Fruit fly (Drosophila melanogaster) whole organism, embryonic: Measurements from ENCODE around the gene CG13108.
A peak's percentile ranks its signal among the peaks of the same experiment; 100 is the strongest.

Experiments used
- Ada2b ChIP-seq: fragments of 200-800 bp; sonication (Bioruptor generic); IDR thresholded peaks from 2 replicates; pipeline ENCODE4 v1.3.6; 2022; ENCODE audit warnings: missing biosample characterization, missing genetic modification characterization
- Adf1 ChIP-seq: fragments of 200-800 bp; sonication (Bioruptor generic); IDR thresholded peaks from 2 replicates; pipeline ENCODE4 v1.3.6; 2022; ENCODE audit warnings: missing biosample characterization, missing genetic modification characterization
- Aef1 ChIP-seq: fragments of 200-800 bp; sonication (Bioruptor generic); IDR thresholded peaks from 3 replicates; pipeline ENCODE4 v1.3.6; 2022; ENCODE audit warnings: missing biosample characterization, missing genetic modification characterization
- Atf3 ChIP-seq: fragments of 200-800 bp; sonication (Bioruptor generic); optimal IDR thresholded peaks from 3 replicates; lab custom pipeline; 2016; ENCODE audit warnings: missing biosample characterization, missing genetic modification characterization
- Awh ChIP-seq: fragments of 200-800 bp; sonication (Bioruptor generic); IDR thresholded peaks from 2 replicates; pipeline ENCODE4, ENCODE4 v1.3.6; 2022; ENCODE audit warnings: missing biosample characterization, missing genetic modification characterization
- BtbVII ChIP-seq: fragments of 200-800 bp; sonication (Bioruptor generic); optimal IDR thresholded peaks from 3 replicates; lab custom pipeline; 2017; ENCODE audit warnings: missing biosample characterization, mild to moderate bottlenecking, missing genetic modification characterization
- C15 ChIP-seq: fragments of 200-800 bp; sonication (Bioruptor generic); IDR thresholded peaks from 3 replicates; pipeline ENCODE4 v1.3.6; 2022; ENCODE audit warnings: missing biosample characterization, missing genetic modification characterization
- CG10147 ChIP-seq: fragments of 200-800 bp; sonication (Bioruptor generic); optimal IDR thresholded peaks from 2 replicates; lab custom pipeline; 2019; ENCODE audit warnings: missing biosample characterization, mild to moderate bottlenecking, missing genetic modification characterization, moderate library complexity
- CG10321 ChIP-seq: fragments of 200-800 bp; sonication (Bioruptor generic); IDR thresholded peaks from 2 replicates; pipeline ENCODE4 v1.3.6; 2022; ENCODE audit warnings: missing biosample characterization, missing genetic modification characterization
- CG12769 ChIP-seq: fragments of 200-800 bp; sonication (Bioruptor generic); optimal IDR thresholded peaks from 2 replicates; lab custom pipeline; 2019; ENCODE audit warnings: missing biosample characterization, mild to moderate bottlenecking, missing genetic modification characterization, moderate library complexity
- CG12942 ChIP-seq: fragments of 200-800 bp; sonication (Bioruptor generic); optimal IDR thresholded peaks from 3 replicates; lab custom pipeline; 2016; ENCODE audit warnings: missing biosample characterization, missing genetic modification characterization
- CG15479 ChIP-seq: fragments of 200-800 bp; sonication (Bioruptor generic); optimal IDR thresholded peaks from 3 replicates; lab custom pipeline; 2019; ENCODE audit warnings: missing biosample characterization, mild to moderate bottlenecking, missing genetic modification characterization, moderate library complexity
- CG1603 ChIP-seq: fragments of 200-800 bp; sonication (Bioruptor generic); optimal IDR thresholded peaks from 2 replicates; lab custom pipeline; 2019; ENCODE audit warnings: missing biosample characterization, mild to moderate bottlenecking, missing genetic modification characterization, moderate library complexity
- CG17802 ChIP-seq: fragments of 200-800 bp; sonication (Bioruptor generic); optimal IDR thresholded peaks from 2 replicates; lab custom pipeline; 2018; ENCODE audit warnings: missing biosample characterization, mild to moderate bottlenecking, missing genetic modification characterization, moderate library complexity
- CG18619 ChIP-seq: fragments of 200-800 bp; sonication (Bioruptor generic); optimal IDR thresholded peaks from 3 replicates; lab custom pipeline; 2017; ENCODE audit warnings: missing biosample characterization, mild to moderate bottlenecking, missing genetic modification characterization
- CG2199 ChIP-seq: fragments of 200-800 bp; sonication (Bioruptor generic); IDR thresholded peaks from 3 replicates; pipeline ENCODE4 v1.3.6; 2022; ENCODE audit warnings: missing biosample characterization, missing genetic modification characterization
- CG34224 ChIP-seq: fragments of 200-800 bp; sonication (Bioruptor generic); IDR thresholded peaks from 3 replicates; pipeline ENCODE4 v1.3.6; 2022; ENCODE audit warnings: missing biosample characterization, missing genetic modification characterization; ENCODE audit not compliant: partially characterized antibody
- CG3838 ChIP-seq: fragments of 200-800 bp; sonication (Bioruptor generic); optimal IDR thresholded peaks from 3 replicates; lab custom pipeline; 2016; ENCODE audit warnings: missing biosample characterization, missing genetic modification characterization
- CG42726 ChIP-seq: fragments of 200-800 bp; sonication (Bioruptor generic); IDR thresholded peaks from 2 replicates; pipeline ENCODE4 v1.3.6; 2022; ENCODE audit warnings: missing biosample characterization, missing genetic modification characterization; ENCODE audit not compliant: partially characterized antibody
- CG4360 ChIP-seq: fragments of 200-800 bp; sonication (Bioruptor generic); IDR thresholded peaks from 2 replicates; pipeline ENCODE4 v1.3.6; 2022; ENCODE audit warnings: missing biosample characterization, missing genetic modification characterization
- CG4404 ChIP-seq: fragments of 200-800 bp; sonication (Bioruptor generic); IDR thresholded peaks from 2 replicates; pipeline ENCODE4 v1.3.6; 2022; ENCODE audit warnings: missing biosample characterization, missing genetic modification characterization
- CG6654 ChIP-seq: fragments of 200-800 bp; sonication (Bioruptor generic); optimal IDR thresholded peaks from 2 replicates; lab custom pipeline; 2017; ENCODE audit warnings: missing biosample characterization, mild to moderate bottlenecking, missing genetic modification characterization
- CG7745 ChIP-seq: fragments of 200-800 bp; sonication (Bioruptor generic); optimal IDR thresholded peaks from 2 replicates; lab custom pipeline; 2018; ENCODE audit warnings: missing biosample characterization, mild to moderate bottlenecking, missing genetic modification characterization, moderate library complexity
- CG8478 ChIP-seq: fragments of >200 bp; optimal IDR thresholded peaks from 2 replicates; lab custom pipeline; 2018
- CG8924 ChIP-seq: fragments of 200-800 bp; optimal IDR thresholded peaks from 3 replicates; lab custom pipeline; 2019; ENCODE audit warnings: missing biosample characterization, mild to moderate bottlenecking, missing genetic modification characterization, moderate library complexity
- CG8944 ChIP-seq: fragments of 200-800 bp; sonication (Bioruptor generic); optimal IDR thresholded peaks from 3 replicates; lab custom pipeline; 2016; ENCODE audit warnings: missing biosample characterization, missing genetic modification characterization
- Deaf1 ChIP-seq: fragments of 200-800 bp; optimal IDR thresholded peaks from 3 replicates; lab custom pipeline; 2019; ENCODE audit warnings: missing biosample characterization, mild to moderate bottlenecking, missing genetic modification characterization, moderate library complexity
- Drgx ChIP-seq: fragments of 200-800 bp; sonication (Bioruptor generic); IDR thresholded peaks from 2 replicates; pipeline ENCODE4 v1.3.6; 2022; ENCODE audit warnings: missing biosample characterization, missing genetic modification characterization
- E2f1 ChIP-seq: fragments of 200-800 bp; sonication (Bioruptor generic); IDR thresholded peaks from 2 replicates; pipeline ENCODE4 v1.3.6; 2022; ENCODE audit warnings: missing biosample characterization, missing genetic modification characterization
- H15 ChIP-seq: fragments of 200-800 bp; sonication (Bioruptor generic); IDR thresholded peaks from 3 replicates; pipeline ENCODE4 v1.3.6; 2022; ENCODE audit warnings: missing biosample characterization, missing genetic modification characterization
- ap ChIP-seq: fragments of 200-800 bp; sonication (Bioruptor generic); IDR thresholded peaks from 2 replicates; pipeline ENCODE4 v1.3.6; 2022; ENCODE audit warnings: missing biosample characterization, missing genetic modification characterization
- cg ChIP-seq: fragments of 200-800 bp; sonication (Bioruptor generic); optimal IDR thresholded peaks from 3 replicates; lab custom pipeline; 2019; ENCODE audit warnings: missing biosample characterization, mild to moderate bottlenecking, missing genetic modification characterization, moderate library complexity
- chinmo ChIP-seq: fragments of 200-800 bp; sonication (Bioruptor generic); IDR thresholded peaks from 4 replicates; pipeline ENCODE4 v1.3.6; 2022; ENCODE audit warnings: missing biosample characterization, missing genetic modification characterization; ENCODE audit not compliant: partially characterized antibody
- chm ChIP-seq: fragments of 200-800 bp; sonication (Bioruptor generic); IDR thresholded peaks from 2 replicates; pipeline ENCODE4 v1.3.6; 2022; ENCODE audit warnings: missing biosample characterization, missing genetic modification characterization
- ci ChIP-seq: fragments of 200-800 bp; sonication (Bioruptor generic); IDR thresholded peaks from 3 replicates; pipeline ENCODE4 v1.3.6; 2022; ENCODE audit warnings: missing biosample characterization, missing genetic modification characterization
- danr ChIP-seq: fragments of 200-800 bp; sonication (Bioruptor generic); IDR thresholded peaks from 2 replicates; pipeline ENCODE4 v1.3.6; 2022; ENCODE audit warnings: missing biosample characterization, missing genetic modification characterization
- grn ChIP-seq: fragments of 200-800 bp; sonication (Bioruptor generic); optimal IDR thresholded peaks from 3 replicates; lab custom pipeline; 2017; ENCODE audit warnings: missing biosample characterization, missing genetic modification characterization
- insv ChIP-seq, 2 experiments: fragments of 200-800 bp; sonication (Bioruptor generic); optimal IDR thresholded peaks; 3 replicates each; lab custom pipeline; 2016 to 2018; ENCODE audit warnings: missing biosample characterization in 2 of 2, missing genetic modification characterization in 2 of 2
- kah ChIP-seq: fragments of 200-800 bp; sonication (Bioruptor generic); optimal IDR thresholded peaks from 2 replicates; lab custom pipeline; 2018; ENCODE audit warnings: missing biosample characterization, mild to moderate bottlenecking, missing genetic modification characterization
- klu ChIP-seq: fragments of 200-800 bp; sonication (Bioruptor generic); IDR thresholded peaks from 2 replicates; pipeline ENCODE4 v1.3.6; 2022; ENCODE audit warnings: missing biosample characterization, missing genetic modification characterization
- mam ChIP-seq: fragments of 200-800 bp; sonication (Bioruptor generic); optimal IDR thresholded peaks from 3 replicates; lab custom pipeline; 2016; ENCODE audit warnings: missing biosample characterization, missing genetic modification characterization
- onecut ChIP-seq: fragments of 200-800 bp; sonication (Bioruptor generic); IDR thresholded peaks from 2 replicates; pipeline ENCODE4 v1.3.6; 2022; ENCODE audit warnings: missing biosample characterization, missing genetic modification characterization
- scrt ChIP-seq: fragments of 200-800 bp; sonication (Bioruptor generic); optimal IDR thresholded peaks from 2 replicates; lab custom pipeline; 2018; ENCODE audit warnings: missing biosample characterization, mild to moderate bottlenecking, missing genetic modification characterization, moderate library complexity
- slp2 ChIP-seq: fragments of 200-800 bp; sonication (Bioruptor generic); optimal IDR thresholded peaks from 2 replicates; lab custom pipeline; 2016; ENCODE audit warnings: missing biosample characterization, missing genetic modification characterization
- sr ChIP-seq: fragments of 200-800 bp; sonication (Bioruptor generic); IDR thresholded peaks from 3 replicates; pipeline ENCODE4 v1.3.6; 2022; ENCODE audit warnings: missing biosample characterization, missing genetic modification characterization
- trh ChIP-seq: fragments of 200-800 bp; sonication (Bioruptor generic); optimal IDR thresholded peaks from 2 replicates; lab custom pipeline; 2016; ENCODE audit warnings: missing biosample characterization, missing genetic modification characterization
- zen2 ChIP-seq: fragments of 200-800 bp; sonication (Bioruptor generic); IDR thresholded peaks from 3 replicates; pipeline ENCODE4 v1.3.6; 2022; ENCODE audit warnings: missing biosample characterization, missing genetic modification characterization; ENCODE audit not compliant: partially characterized antibody

The CG13108 gene

DNA sequence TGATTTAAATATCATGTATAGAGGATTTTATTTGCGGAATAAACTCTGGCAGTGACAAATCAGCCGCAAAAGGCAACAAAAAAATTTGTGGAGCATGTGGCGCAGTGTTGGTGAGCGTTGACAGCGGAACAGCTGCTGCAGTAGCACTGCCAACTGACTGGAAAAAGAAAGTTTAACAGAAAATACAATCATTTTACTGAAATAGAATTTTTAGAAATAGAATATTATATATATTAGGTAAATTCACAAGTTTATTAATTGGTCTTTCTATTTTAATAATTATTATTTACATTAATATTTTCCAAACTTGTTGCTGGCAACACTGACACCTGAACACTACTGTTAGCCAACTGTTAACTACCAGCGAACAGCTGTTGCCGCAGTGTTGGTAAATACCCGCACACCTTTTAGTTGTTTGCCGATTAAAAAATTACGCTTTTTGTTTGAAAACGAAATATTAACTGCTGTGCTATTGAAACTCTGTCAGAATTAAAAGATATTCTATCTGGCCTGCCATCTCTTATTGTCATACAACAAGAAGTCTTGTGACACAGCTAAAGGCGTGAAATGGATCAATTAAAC, 2.5 kb downstream of the CG13108 start, which contains the start of the genes CG9586 and tai (continued):
- peak; percentile 72; the same call in 1 of the 2 replicates for TF ChIP-seq klu
- TF ChIP-seq CG18619 (GFP tag; lab: Kevin White, UChicago) = peak; percentile 73
- TF ChIP-seq C15 (GFP tag; lab: Robert Waterston, UW) = 0 out of 3 replicates have a peak, but pooled peaks have one; percentile 56
- peak; percentile 50; the same call in 2 of the 3 replicates for TF ChIP-seq CG34224
- peak; percentile 31; the same call in 1 of the 2 replicates for TF ChIP-seq CG10321 (GFP tag; lab: Robert Waterston, UW)
- TF ChIP-seq Awh = peak; percentile 65; the same call in 1 of the 2 replicates
- no peak for TF ChIP-seq onecut (GFP tag; lab: Robert Waterston, UW)
- TF ChIP-seq BtbVII (GFP tag; lab: Kevin White, UChicago) = peak; percentile 46
- TF ChIP-seq, all 482 proteins: peak for 355

DNA sequence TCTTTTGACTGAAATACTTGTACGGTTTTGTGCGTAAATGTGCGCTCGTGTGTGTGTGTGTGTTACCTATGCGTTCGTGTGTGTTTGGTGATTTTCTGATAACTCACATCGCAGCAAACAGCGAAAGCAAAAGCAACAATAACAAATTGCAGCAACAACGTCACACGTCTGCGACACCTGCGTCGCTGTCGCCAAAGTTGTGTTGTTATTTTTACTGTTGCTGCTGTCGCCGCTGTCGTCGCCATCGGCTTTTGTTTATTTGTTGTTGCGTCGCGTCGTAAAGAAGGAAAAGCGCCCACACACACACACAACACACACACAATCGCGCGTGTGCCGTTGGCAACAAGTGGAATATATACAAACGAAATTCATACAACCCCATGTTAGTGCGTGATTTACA, 3.0 kb downstream of the CG13108 start:
- TF ChIP-seq Deaf1 (peak; percentile 26), Drgx (GFP tag; lab: Robert Waterston, UW) (peak; percentile 33; the same call in 1 of the 2 replicates), chinmo (GFP tag; lab: Robert Waterston, UW) (peak; percentile 89; the same call in 2 of the 4 replicates), CG4360 (GFP tag; lab: Robert Waterston, UW) (peak; percentile 53; the same call in 1 of the 2 replicates), Adf1 (GFP tag; lab: Robert Waterston, UW) (peak; percentile 60), zen2 (0 out of 3 replicates have a peak, but pooled peaks have one; percentile 5), Aef1 (GFP tag; lab: Robert Waterston, UW) (peak; percentile 59; the same call in 2 of the 3 replicates), scrt (GFP tag; lab: Kevin White, UChicago) (peak; percentile 67), CG15479 (GFP tag; lab: Kevin White, UChicago) (peak; percentile 34), CG2199 (GFP tag; lab: Robert Waterston, UW) (0 out of 3 replicates have a peak, but pooled peaks have one; percentile 18), chm (peak; percentile 22; the same call in 1 of the 2 replicates), kah (GFP tag; lab: Kevin White, UChicago) (peak; percentile 64), trh (GFP tag; lab: Kevin White, UChicago) (no peak), sr (peak; percentile 61; the same call in 2 of the 3 replicates), ci (GFP tag; lab: Robert Waterston, UW) (0 out of 3 replicates have a peak, but pooled peaks have one; percentile 10), CG8478 (lab: Kevin White, UChicago) (peak; percentile 43), CG12769 (tag; lab: Kevin White, UChicago) (no peak), cg (GFP tag; lab: Kevin White, UChicago) (peak; percentile 96), CG3838 (GFP tag; lab: Kevin White, UChicago) (peak; percentile 65), Ada2b (GFP tag; lab: Robert Waterston, UW) (no peak), slp2 (GFP tag; lab: Kevin White, UChicago) (no peak), grn (GFP tag; lab: Kevin White, UChicago) (peak; percentile 50), insv (GFP tag; optimal IDR thresholded peaks at IDR 0.05; lab: Kevin White, UChicago) (no peak)

DNA sequence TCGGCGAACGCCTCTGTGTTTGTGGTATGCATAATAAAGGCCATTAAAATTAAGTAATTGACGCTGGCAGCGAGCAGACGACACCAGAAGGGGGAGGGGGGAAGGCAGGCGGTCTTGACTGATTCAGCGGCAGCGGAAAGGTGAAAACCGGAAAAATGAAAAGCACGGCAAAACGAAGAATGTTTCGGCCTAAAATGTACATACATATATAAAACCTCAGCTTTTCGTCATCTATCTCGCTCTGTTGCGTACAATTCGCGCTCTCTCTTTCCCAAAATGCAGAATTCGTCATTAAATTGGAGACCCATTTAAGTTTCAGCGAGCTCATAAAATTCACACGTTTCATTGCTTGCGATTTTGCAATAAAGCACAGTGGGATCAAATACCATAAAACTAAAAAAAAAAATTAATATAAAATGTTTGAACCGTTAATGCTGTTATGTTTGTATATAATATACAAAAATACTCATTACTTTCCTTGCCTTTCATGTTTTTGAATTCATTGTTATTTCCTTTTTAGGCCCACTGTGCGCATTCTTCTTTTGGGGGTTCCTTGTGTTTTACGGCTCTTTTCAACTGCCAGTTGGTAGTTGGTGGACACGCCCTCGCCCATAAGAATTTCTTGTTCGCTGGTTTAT, 4.1 kb downstream of the CG13108 start:
- no peak for TF ChIP-seq CG8944 (GFP tag; lab: Kevin White, UChicago)
- TF ChIP-seq CG7745 (tag; lab: Kevin White, UChicago) = no peak
- TF ChIP-seq CG17802 = peak; percentile 16
- peak; percentile 75; the same call in 1 of the 2 replicates for TF ChIP-seq E2f1 (GFP tag; lab: Robert Waterston, UW)
- no peak for TF ChIP-seq CG1603 (tag; lab: Kevin White, UChicago)
- TF ChIP-seq CG4404 (GFP tag; lab: Robert Waterston, UW) = 0 out of 2 replicates have a peak, but pooled peaks have one; percentile 14
- peak; percentile 6 for TF ChIP-seq CG6654 (GFP tag; lab: Kevin White, UChicago)
- peak; percentile 52 for TF ChIP-seq CG8924 (tag; lab: Kevin White, UChicago)
- TF ChIP-seq CG10147 = peak; percentile 50
- no peak for TF ChIP-seq CG42726 (GFP tag; lab: Robert Waterston, UW)
- peak; percentile 81 for TF ChIP-seq ap (GFP tag; lab: Robert Waterston, UW)
- TF ChIP-seq CG12769 (tag; lab: Kevin White, UChicago) = no peak
- 0 out of 2 replicates have a peak, but pooled peaks have one; percentile 28 for TF ChIP-seq danr (GFP tag; lab: Robert Waterston, UW)
- TF ChIP-seq CG12942 (GFP tag; lab: Kevin White, UChicago) = peak; percentile 50
- TF ChIP-seq H15 (GFP tag; lab: Robert Waterston, UW) = peak; percentile 68
- no peak for TF ChIP-seq Atf3 (GFP tag; lab: Kevin White, UChicago)
- peak; percentile 52 for TF ChIP-seq mam (GFP tag; lab: Kevin White, UChicago)
